Worm (Caenorhabditis elegans) whole organism, mixed stage, embryonic: ENCODE measurements around the gene rhgf-1.

Experiments used
- elt-3 ChIP-seq: fragments of 150-350 bp; optimal IDR thresholded peaks from 2 replicates; lab custom pipeline; 2014; ENCODE audit warnings: missing biosample characterization, missing genetic modification characterization
- snpc-4 ChIP-seq: fragments of 150-350 bp; optimal IDR thresholded peaks from 2 replicates; lab custom pipeline; 2014; ENCODE audit warnings: missing biosample characterization, missing genetic modification characterization
- unc-39 ChIP-seq: fragments of 150-350 bp; optimal IDR thresholded peaks from 2 replicates; lab custom pipeline; 2014; ENCODE audit warnings: missing biosample characterization, missing genetic modification characterization
- ztf-11 ChIP-seq: fragments of 150-350 bp; optimal IDR thresholded peaks from 2 replicates; lab custom pipeline; 2014; ENCODE audit warnings: missing biosample characterization, missing genetic modification characterization

ce11 chrX:10760958-10761357 lies 49.3 kb upstream of the rhgf-1 start:
- no peak for TF ChIP-seq snpc-4 (tag; lab: Kevin White, UChicago)
- TF ChIP-seq elt-3 (tag; lab: Kevin White, UChicago) = no peak
- no peak for TF ChIP-seq unc-39
- TF ChIP-seq ztf-11 (tag; lab: Kevin White, UChicago) = no peak
